Worm (Caenorhabditis elegans): ENCODE results near the gene F59B1.10.

DNA sequence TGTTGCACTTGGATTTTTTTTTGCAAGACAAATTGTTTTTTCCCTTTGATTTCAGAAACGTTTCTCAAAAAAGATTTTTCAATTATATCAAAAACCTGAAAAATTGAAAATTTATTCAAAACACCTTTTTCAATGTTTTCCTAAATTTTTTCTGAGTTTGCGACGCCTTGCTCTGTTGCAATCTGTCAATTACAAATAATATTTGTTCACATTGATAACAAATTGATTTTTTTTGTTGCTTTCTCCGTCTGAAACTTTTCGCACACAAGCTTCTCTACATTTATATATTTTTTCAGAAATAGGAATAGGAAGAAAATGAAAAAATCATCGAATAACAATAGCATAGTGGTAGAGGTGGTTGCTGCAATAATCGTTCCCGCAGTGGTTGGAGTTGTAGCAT lies 20.7 kb upstream of the F59B1.10 start, which contains the start of gene Y39H10B.2:
- TF ChIP-seq hlh-30 (tag; optimal IDR thresholded peaks at IDR 0.05; ENCODE audit: insufficient read depth) (no peak), snpc-4 (tag; optimal IDR thresholded peaks at IDR 0.05) (no peak), nhr-237 (tag; optimal IDR thresholded peaks at IDR 0.05) (no peak), ces-1 (GFP tag; optimal IDR thresholded peaks at IDR 0.05) (no peak), R02D3.7 (tag; optimal IDR thresholded peaks at IDR 0.05) (no peak), mep-1 (tag; optimal IDR thresholded peaks at IDR 0.05) (no peak), vab-7 (GFP tag; IDR thresholded peaks at IDR 0.05) (no peak), unc-39 (tag; optimal IDR thresholded peaks at IDR 0.05) (no peak), lin-39 (tag; optimal IDR thresholded peaks at IDR 0.05) (no peak), nhr-28 (tag; optimal IDR thresholded peaks at IDR 0.05) (no peak), ZK546.5 (tag; optimal IDR thresholded peaks at IDR 0.05) (no peak), mdl-1 (tag; optimal IDR thresholded peaks at IDR 0.05) (no peak)

Data from whole organism, L4 larva.